Fruit fly (Drosophila melanogaster): ENCODE data around the gene CG15429.

DNA sequence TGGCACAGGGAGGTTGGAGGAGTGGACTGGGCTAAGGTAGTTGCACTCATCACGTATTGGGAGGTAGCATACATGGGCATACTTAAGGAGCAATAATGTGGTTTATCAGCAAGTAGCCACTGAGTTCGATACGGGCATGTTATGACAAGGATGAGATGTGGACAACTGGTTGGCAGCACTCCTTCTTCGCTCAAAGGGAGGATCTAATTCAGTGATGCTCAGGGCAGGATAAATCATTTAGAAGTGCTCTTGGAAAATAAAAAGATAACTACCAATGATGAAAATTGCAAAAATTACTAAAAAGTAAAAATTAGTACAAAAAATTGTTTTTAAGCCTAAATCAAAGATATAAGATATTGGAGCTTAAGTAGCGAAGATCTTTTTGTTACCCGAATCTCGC lies 8.1 kb downstream of the CG15429 start:
- TF ChIP-seq CTCF (optimal IDR thresholded peaks at IDR 0.05) (no peak), CG8478 (optimal IDR thresholded peaks at IDR 0.05) (no peak)

Measured in S2 (cell line).